Worm (Caenorhabditis elegans) whole organism, young adult: Measurements from ENCODE around the gene C16D9.5.

Experiments
- F10E7.11 ChIP-seq: sonication (generic microtip); optimal IDR thresholded peaks from 2 replicates; lab custom pipeline; 2017; ENCODE audit warnings: mild to moderate bottlenecking, missing genetic modification characterization, moderate library complexity, missing compliant biosample characterization
- F57C9.4 ChIP-seq: sonication (generic microtip); optimal IDR thresholded peaks from 2 replicates; lab custom pipeline; 2017; ENCODE audit warnings: mild to moderate bottlenecking, missing genetic modification characterization, missing compliant biosample characterization
- Y79H2A.3 ChIP-seq: fragments of 200-800 bp; sonication (Bioruptor generic); conservative IDR thresholded peaks from 2 replicates; pipeline ENCODE4 v1.3.6; 2022; ENCODE audit warnings: missing genetic modification reagents, missing genetic modification characterization, missing compliant biosample characterization
- cebp-2 ChIP-seq: fragments of 200-800 bp; sonication (Bioruptor generic); IDR thresholded peaks from 2 replicates; pipeline ENCODE4 v1.3.6; 2022; ENCODE audit warnings: missing genetic modification characterization, missing compliant biosample characterization
- ceh-40 ChIP-seq: fragments of 200-800 bp; sonication (Bioruptor generic); IDR thresholded peaks from 2 replicates; pipeline ENCODE4 v1.3.6; 2022; ENCODE audit warnings: missing genetic modification characterization, missing compliant biosample characterization
- chd-7 ChIP-seq: sonication (generic microtip); optimal IDR thresholded peaks from 2 replicates; lab custom pipeline; 2016; ENCODE audit warnings: mild to moderate bottlenecking, missing genetic modification characterization, moderate library complexity, missing compliant biosample characterization
- die-1 ChIP-seq: sonication (generic microtip); optimal IDR thresholded peaks from 2 replicates; lab custom pipeline; 2016; ENCODE audit warnings: missing genotype, mild to moderate bottlenecking, missing genetic modification characterization, missing compliant biosample characterization
- lag-1 ChIP-seq: fragments of 200-800 bp; sonication (Bioruptor generic); IDR thresholded peaks from 2 replicates; pipeline ENCODE4 v1.3.6; 2022; ENCODE audit warnings: missing genetic modification reagents, missing genetic modification characterization, missing compliant biosample characterization
- lir-1 ChIP-seq: fragments of 200-800 bp; sonication (Bioruptor generic); conservative IDR thresholded peaks from 2 replicates; pipeline ENCODE4 v1.3.6; 2022; ENCODE audit warnings: missing genetic modification reagents, missing genetic modification characterization, missing compliant biosample characterization
- madf-8 ChIP-seq: fragments of 200-800 bp; sonication (Bioruptor generic); conservative IDR thresholded peaks from 2 replicates; pipeline ENCODE4 v1.3.6; 2022; ENCODE audit warnings: missing genetic modification reagents, missing genetic modification characterization, missing compliant biosample characterization
- pha-4 ChIP-seq: fragments of 150-350 bp; sonication (generic microtip); optimal IDR thresholded peaks from 2 replicates; lab custom pipeline; 2014; ENCODE audit warnings: missing biosample characterization, missing genetic modification reagents, missing genetic modification characterization
- unc-62 ChIP-seq: fragments of 150-350 bp; optimal IDR thresholded peaks from 2 replicates; lab custom pipeline; 2014; ENCODE audit warnings: missing biosample characterization, missing genetic modification reagents, missing genetic modification characterization
- ztf-22 ChIP-seq: fragments of 200-800 bp; sonication (Bioruptor generic); optimal IDR thresholded peaks from 2 replicates; lab custom pipeline; 2018; ENCODE audit warnings: mild to moderate bottlenecking, missing genetic modification characterization, moderate library complexity, missing compliant biosample characterization

- TF ChIP-seq cebp-2 (GFP tag; lab: Robert Waterston, UW) (no peak), Y79H2A.3 (GFP tag; lab: Robert Waterston, UW) (no peak), ceh-40 (GFP tag; lab: Robert Waterston, UW) (no peak), F10E7.11 (tag; lab: Kevin White, UChicago) (no peak), chd-7 (no peak), pha-4 (tag; lab: Kevin White, UChicago) (no peak), lag-1 (GFP tag; lab: Robert Waterston, UW) (no peak), F57C9.4 (tag; lab: Kevin White, UChicago) (no peak), die-1 (tag; lab: Kevin White, UChicago) (no peak), unc-62 (GFP tag; lab: Kevin White, UChicago) (no peak), ztf-22 (GFP tag; lab: Kevin White, UChicago) (no peak), lir-1 (GFP tag; lab: Robert Waterston, UW) (no peak), madf-8 (no peak)
These were observed 21.9 kb upstream of the C16D9.5 start for ce11 chrV:8267275-8267674.
